Worm (Caenorhabditis elegans): ENCODE data around the gene M03C11.6.

DNA sequence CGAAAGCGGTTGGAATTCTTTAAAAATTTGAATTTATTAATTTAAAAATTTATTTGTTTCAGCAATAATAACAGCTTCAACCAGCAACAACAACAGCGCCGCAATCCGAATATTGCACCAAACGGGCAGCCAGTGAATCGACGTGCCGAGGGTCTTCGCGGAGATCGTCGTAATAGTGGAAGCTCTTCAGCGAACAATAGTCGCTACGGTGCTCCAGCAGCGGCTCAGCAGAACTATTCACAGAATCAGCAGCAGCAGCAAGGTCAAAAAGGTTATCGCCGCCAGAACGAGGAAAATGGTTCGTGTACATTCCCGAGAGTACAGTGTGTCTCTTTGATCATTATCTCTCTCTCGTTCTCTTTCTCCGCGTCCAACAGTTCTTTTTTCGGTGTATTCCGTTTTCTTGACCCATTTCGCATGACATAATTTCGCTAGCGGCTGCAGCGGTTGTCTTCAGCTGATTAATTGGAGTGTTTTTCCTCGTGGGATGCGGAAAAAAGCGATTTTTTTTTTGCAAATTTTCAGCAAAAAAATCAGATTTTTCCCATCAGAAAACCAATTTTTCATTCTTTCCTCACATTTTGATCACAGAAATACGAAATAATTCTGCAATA is 39.2 kb upstream of the M03C11.6 start:
- no peak for TF ChIP-seq ceh-2 (tag; optimal IDR thresholded peaks at IDR 0.05)
- TF ChIP-seq elt-2 (tag; optimal IDR thresholded peaks at IDR 0.05), result no peak
- no peak for TF ChIP-seq ceh-14 (tag; optimal IDR thresholded peaks at IDR 0.05)
- no peak for TF ChIP-seq pha-4 (tag; optimal IDR thresholded peaks at IDR 0.05)
- TF ChIP-seq zip-5 (tag; optimal IDR thresholded peaks at IDR 0.05), result no peak
- no peak for TF ChIP-seq madf-2 (tag; optimal IDR thresholded peaks at IDR 0.05)
- TF ChIP-seq elt-4 (tag; optimal IDR thresholded peaks at IDR 0.05), result no peak
- TF ChIP-seq ceh-19 (GFP tag; optimal IDR thresholded peaks at IDR 0.05), result no peak
- no peak for TF ChIP-seq pqm-1 (tag; optimal IDR thresholded peaks at IDR 0.05)
- no peak for TF ChIP-seq pat-9 (tag; optimal IDR thresholded peaks at IDR 0.05)
- TF ChIP-seq pax-1 (tag; optimal IDR thresholded peaks at IDR 0.05), result no peak
- no peak for TF ChIP-seq lin-11 (tag; optimal IDR thresholded peaks at IDR 0.05)
